Worm (Caenorhabditis elegans) whole organism, L4/young adult: ENCODE measurements around the gene K10D11.2.

Experiments
- dao-5 ChIP-seq: sonication (generic microtip); optimal IDR thresholded peaks from 2 replicates; lab custom pipeline; 2016; ENCODE audit warnings: missing genotype, missing genetic modification characterization, moderate library complexity, missing compliant biosample characterization
- him-1 ChIP-seq: sonication (generic microtip); optimal IDR thresholded peaks from 2 replicates; lab custom pipeline; 2016; ENCODE audit warnings: missing genotype, missing genetic modification reagents, missing genetic modification characterization, missing compliant biosample characterization

DNA sequence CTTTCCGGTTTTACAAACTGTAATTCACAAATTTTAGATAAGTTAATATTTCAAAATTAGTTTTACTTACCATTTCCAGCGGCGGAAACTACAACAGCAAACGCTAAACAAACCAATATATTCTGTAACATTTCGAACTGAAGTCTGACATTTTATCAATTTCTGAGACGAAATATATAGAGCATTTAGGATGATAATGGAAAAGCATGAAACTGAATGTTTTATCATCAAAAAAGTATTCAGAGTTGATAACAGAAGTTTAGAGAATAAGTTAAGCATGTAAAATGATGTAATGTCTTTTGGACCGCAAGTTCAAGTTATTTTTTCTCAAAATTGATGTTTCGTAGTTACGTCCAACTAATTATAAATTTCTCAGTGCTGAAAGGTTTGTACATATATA lies 9.6 kb upstream of the K10D11.2 start, which contains the start of gene F55G11.2:
- no peak for TF ChIP-seq him-1
- no peak for TF ChIP-seq dao-5 (tag; lab: Kevin White, UChicago)
